Worm (Caenorhabditis elegans) whole organism, L4/young adult: ENCODE results near the gene C07A12.18.

Experiments
- W03F9.2 ChIP-seq: fragments of 150-350 bp; optimal IDR thresholded peaks from 2 replicates; lab custom pipeline; 2014; ENCODE audit warnings: missing biosample characterization, missing genetic modification characterization
- dao-5 ChIP-seq: sonication (generic microtip); optimal IDR thresholded peaks from 2 replicates; lab custom pipeline; 2016; ENCODE audit warnings: missing genotype, missing genetic modification characterization, moderate library complexity, missing compliant biosample characterization
- him-1 ChIP-seq: sonication (generic microtip); optimal IDR thresholded peaks from 2 replicates; lab custom pipeline; 2016; ENCODE audit warnings: missing genotype, missing genetic modification reagents, missing genetic modification characterization, missing compliant biosample characterization

- no peak for TF ChIP-seq him-1 (tag; lab: Kevin White, UChicago)
- no peak for TF ChIP-seq dao-5 (tag; lab: Kevin White, UChicago)
- no peak for TF ChIP-seq W03F9.2
Observed at ce11 chrX:4530426-4531044, 19.2 kb downstream of the C07A12.18 start.
